Worm (Caenorhabditis elegans) whole organism, dauer: Measurements from ENCODE around the gene F07G6.12.
"Not testable (repeated sequence)": the region's sequence is repeated elsewhere in the genome, so short reads cannot be mapped to it uniquely, and the experiment has no call there.

ENCODE experiments used
- unc-62 ChIP-seq: sonication (generic microtip); optimal IDR thresholded peaks from 2 replicates; lab custom pipeline; 2017; ENCODE audit warnings: missing biosample characterization, missing genetic modification reagents, missing genetic modification characterization

Gene F07G6.12

ce11 chrX:1748476-1748875 lies 12.4 kb downstream of the F07G6.12 start, which contains the start of gene Y75D11A.6:
Gene Y75D11A.6 (minus strand): TSS chrX:1748576.
- not testable (repeated sequence) for TF ChIP-seq unc-62 (GFP tag; lab: Kevin White, UChicago)

ce11 chrX:1769636-1770035 lies 33.6 kb downstream of the F07G6.12 start:
- no peak for TF ChIP-seq unc-62 (GFP tag; lab: Kevin White, UChicago)

DNA sequence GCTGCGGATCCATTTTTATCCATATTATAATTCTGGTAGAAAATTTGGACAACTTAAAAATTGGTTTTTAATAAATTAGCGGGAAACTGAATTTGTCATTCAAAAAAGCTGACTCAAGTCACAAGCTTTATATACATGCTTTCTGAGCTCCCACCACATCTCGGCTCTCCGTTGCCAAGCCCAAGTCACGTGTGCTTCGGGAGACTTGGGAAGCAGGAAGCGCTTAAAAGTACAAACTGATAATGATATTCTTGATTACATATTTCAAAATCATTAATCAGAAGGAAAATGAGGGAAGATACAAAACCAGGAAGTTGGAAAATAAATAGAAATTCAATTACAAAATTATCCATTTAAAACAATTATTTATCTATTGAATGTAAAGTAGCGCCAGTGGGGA lies 41.9 kb downstream of the F07G6.12 start, which contains the start of gene elc-2:
Gene elc-2, minus strand, starts transcription at position 101 of the 400 bp plus-strand sequence.
- no peak for TF ChIP-seq unc-62 (GFP tag; lab: Kevin White, UChicago)

DNA sequence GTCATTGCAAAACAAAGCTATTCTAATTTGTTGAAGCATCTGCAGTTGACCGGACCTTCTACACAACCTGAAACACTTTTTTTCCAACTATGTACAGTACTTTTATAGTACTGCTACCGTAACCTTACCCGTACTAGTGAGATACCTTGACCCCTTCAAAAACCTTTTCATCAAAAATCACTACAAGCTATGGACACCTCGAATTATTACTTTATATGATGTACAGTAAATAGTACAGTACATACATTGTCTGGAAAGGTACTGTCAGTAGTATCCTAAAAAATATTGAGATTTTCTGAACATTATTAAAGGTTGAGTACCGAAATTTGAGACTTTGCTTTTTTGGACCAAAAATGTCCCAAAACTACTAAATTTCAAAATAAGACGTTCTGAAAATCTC lies 49.7 kb downstream of the F07G6.12 start:
- no peak for TF ChIP-seq unc-62 (GFP tag; lab: Kevin White, UChicago)
